Fruit fly (Drosophila melanogaster) whole organism, embryonic: Measurements from ENCODE around the gene Srr.
A peak's percentile ranks its signal among the peaks of the same experiment; 100 is the strongest.

ENCODE experiments used
- Aef1 ChIP-seq: fragments of 200-800 bp; sonication (Bioruptor generic); IDR thresholded peaks from 3 replicates; pipeline ENCODE4 v1.3.6; 2022; ENCODE audit warnings: missing biosample characterization, missing genetic modification characterization
- CG1024 ChIP-seq: fragments of 200-800 bp; sonication (Bioruptor generic); IDR thresholded peaks from 2 replicates; pipeline ENCODE4 v1.3.6; 2022; ENCODE audit warnings: missing biosample characterization, missing genetic modification characterization
- CG10654 ChIP-seq: fragments of 200-800 bp; sonication (Bioruptor generic); optimal IDR thresholded peaks from 2 replicates; lab custom pipeline; 2016; ENCODE audit warnings: missing biosample characterization, missing genetic modification characterization
- CG11398 ChIP-seq: fragments of 200-800 bp; sonication (Bioruptor generic); optimal IDR thresholded peaks from 2 replicates; lab custom pipeline; 2016; ENCODE audit warnings: missing biosample characterization, missing genetic modification characterization
- CG13296 ChIP-seq: fragments of 200-800 bp; sonication (Bioruptor generic); optimal IDR thresholded peaks from 3 replicates; lab custom pipeline; 2018; ENCODE audit warnings: missing biosample characterization, mild to moderate bottlenecking, missing genetic modification characterization
- CG15601 ChIP-seq: fragments of 200-800 bp; sonication (Bioruptor generic); optimal IDR thresholded peaks from 3 replicates; lab custom pipeline; 2019; ENCODE audit warnings: missing biosample characterization, mild to moderate bottlenecking, missing genetic modification characterization, moderate library complexity
- CG17361 ChIP-seq: fragments of 200-800 bp; sonication (Bioruptor generic); IDR thresholded peaks from 3 replicates; pipeline ENCODE4 v1.3.6; 2022; ENCODE audit warnings: missing biosample characterization, missing genetic modification characterization
- CG17385 ChIP-seq: fragments of 200-800 bp; sonication (Bioruptor generic); optimal IDR thresholded peaks from 3 replicates; lab custom pipeline; 2018; ENCODE audit warnings: missing biosample characterization, mild to moderate bottlenecking, missing genetic modification characterization
- CG18476 ChIP-seq: fragments of 200-800 bp; sonication (Bioruptor generic); optimal IDR thresholded peaks from 2 replicates; lab custom pipeline; 2016; ENCODE audit warnings: missing biosample characterization, mild to moderate bottlenecking, missing genetic modification characterization
- CG2116 ChIP-seq: fragments of 200-800 bp; sonication (Bioruptor generic); optimal IDR thresholded peaks from 3 replicates; lab custom pipeline; 2018; ENCODE audit warnings: missing biosample characterization, mild to moderate bottlenecking, missing genetic modification characterization
- CG2129 ChIP-seq: fragments of 200-800 bp; sonication (Bioruptor generic); IDR thresholded peaks from 2 replicates; pipeline ENCODE4 v1.3.6; 2022; ENCODE audit warnings: missing biosample characterization, missing genetic modification characterization; ENCODE audit not compliant: partially characterized antibody
- CG3281 ChIP-seq: fragments of 200-800 bp; sonication (Bioruptor generic); optimal IDR thresholded peaks from 3 replicates; lab custom pipeline; 2017; ENCODE audit warnings: missing biosample characterization, mild to moderate bottlenecking, missing genetic modification characterization
- CG3407 ChIP-seq: fragments of 200-800 bp; sonication (Bioruptor generic); optimal IDR thresholded peaks from 2 replicates; lab custom pipeline; 2018; ENCODE audit warnings: missing biosample characterization, mild to moderate bottlenecking, missing genetic modification characterization
- CG4360 ChIP-seq: fragments of 200-800 bp; sonication (Bioruptor generic); IDR thresholded peaks from 2 replicates; pipeline ENCODE4 v1.3.6; 2022; ENCODE audit warnings: missing biosample characterization, missing genetic modification characterization
- CG4730 ChIP-seq: fragments of 200-800 bp; sonication (Bioruptor generic); IDR thresholded peaks from 2 replicates; pipeline ENCODE4 v1.3.6; 2022; ENCODE audit warnings: missing biosample characterization, missing genetic modification characterization
- CG6854 ChIP-seq: fragments of 200-800 bp; sonication (Bioruptor generic); optimal IDR thresholded peaks from 3 replicates; lab custom pipeline; 2017; ENCODE audit warnings: missing biosample characterization, mild to moderate bottlenecking, missing genetic modification characterization
- CG7745 ChIP-seq: fragments of 200-800 bp; sonication (Bioruptor generic); optimal IDR thresholded peaks from 2 replicates; lab custom pipeline; 2018; ENCODE audit warnings: missing biosample characterization, mild to moderate bottlenecking, missing genetic modification characterization, moderate library complexity
- CG8089 ChIP-seq: fragments of 200-800 bp; sonication (Bioruptor generic); optimal IDR thresholded peaks from 3 replicates; lab custom pipeline; 2016; ENCODE audit warnings: missing biosample characterization, missing genetic modification characterization
- CG8924 ChIP-seq: fragments of 200-800 bp; optimal IDR thresholded peaks from 3 replicates; lab custom pipeline; 2019; ENCODE audit warnings: missing biosample characterization, mild to moderate bottlenecking, missing genetic modification characterization, moderate library complexity
- CG9437 ChIP-seq: fragments of 200-800 bp; sonication (Bioruptor generic); optimal IDR thresholded peaks from 2 replicates; lab custom pipeline; 2018; ENCODE audit warnings: missing biosample characterization, mild to moderate bottlenecking, missing genetic modification characterization
- Camta ChIP-seq: fragments of 200-800 bp; sonication (Bioruptor generic); optimal IDR thresholded peaks from 2 replicates; lab custom pipeline; 2016; ENCODE audit warnings: missing biosample characterization, missing genetic modification characterization
- Deaf1 ChIP-seq: fragments of 200-800 bp; optimal IDR thresholded peaks from 3 replicates; lab custom pipeline; 2019; ENCODE audit warnings: missing biosample characterization, mild to moderate bottlenecking, missing genetic modification characterization, moderate library complexity
- Dp ChIP-seq: fragments of 200-800 bp; sonication (Bioruptor generic); optimal IDR thresholded peaks from 2 replicates; lab custom pipeline; 2018; ENCODE audit warnings: missing biosample characterization, mild to moderate bottlenecking, missing genetic modification characterization, moderate library complexity
- H15 ChIP-seq: fragments of 200-800 bp; sonication (Bioruptor generic); IDR thresholded peaks from 3 replicates; pipeline ENCODE4 v1.3.6; 2022; ENCODE audit warnings: missing biosample characterization, missing genetic modification characterization
- Hr78 ChIP-seq, 2 experiments: fragments of 200-800 bp in 1 of 2; fragments of >200 bp in 1 of 2; sonication (Bioruptor generic) in 1 of 2; optimal IDR thresholded peaks; 2 replicates each; lab custom pipeline; 2017 to 2019; ENCODE audit warnings: missing biosample characterization in 2 of 2, missing genetic modification characterization in 2 of 2, mild to moderate bottlenecking in 1 of 2, moderate library complexity in 1 of 2
- Lpt ChIP-seq: fragments of >200 bp; optimal IDR thresholded peaks from 2 replicates; lab custom pipeline; 2018; ENCODE audit warnings: missing biosample characterization, missing genetic modification characterization
- Mrtf ChIP-seq: fragments of 200-800 bp; sonication (Bioruptor generic); IDR thresholded peaks from 3 replicates; pipeline ENCODE4 v1.3.6; 2022; ENCODE audit warnings: missing biosample characterization, missing genetic modification characterization
- Myb ChIP-seq: fragments of 200-800 bp; sonication (Bioruptor generic); optimal IDR thresholded peaks from 2 replicates; lab custom pipeline; 2016; ENCODE audit warnings: missing biosample characterization, missing genetic modification characterization
- Oaz ChIP-seq: fragments of 200-800 bp; sonication (Bioruptor generic); IDR thresholded peaks from 2 replicates; pipeline ENCODE4 v1.3.6; 2022; ENCODE audit warnings: missing biosample characterization, missing genetic modification characterization
- abd-A ChIP-seq: fragments of 200-800 bp; sonication (Bioruptor generic); optimal IDR thresholded peaks from 3 replicates; lab custom pipeline; 2019; ENCODE audit warnings: missing biosample characterization, mild to moderate bottlenecking, missing genetic modification characterization, moderate library complexity
- br ChIP-seq: fragments of >200 bp; optimal IDR thresholded peaks from 2 replicates; lab custom pipeline; 2017
- chif ChIP-seq, 2 experiments: fragments of 200-800 bp; sonication (Bioruptor generic); optimal IDR thresholded peaks; 3 replicates each; lab custom pipeline; 2016; ENCODE audit warnings: missing biosample characterization in 2 of 2, missing genetic modification characterization in 2 of 2
- chm ChIP-seq: fragments of 200-800 bp; sonication (Bioruptor generic); IDR thresholded peaks from 2 replicates; pipeline ENCODE4 v1.3.6; 2022; ENCODE audit warnings: missing biosample characterization, missing genetic modification characterization
- ci ChIP-seq: fragments of 200-800 bp; sonication (Bioruptor generic); IDR thresholded peaks from 3 replicates; pipeline ENCODE4 v1.3.6; 2022; ENCODE audit warnings: missing biosample characterization, missing genetic modification characterization
- ems ChIP-seq: fragments of 200-800 bp; sonication (Bioruptor generic); optimal IDR thresholded peaks from 3 replicates; lab custom pipeline; 2016; ENCODE audit warnings: missing biosample characterization, missing genetic modification characterization
- eve ChIP-seq, 2 experiments: fragments of >200 bp; optimal IDR thresholded peaks; 2 replicates each; lab custom pipeline; 2017; ENCODE audit warnings: missing biosample characterization in 2 of 2, missing genetic modification characterization in 2 of 2
- gce ChIP-seq: fragments of 200-800 bp; sonication (Bioruptor generic); IDR thresholded peaks from 3 replicates; pipeline ENCODE4 v1.3.6; 2022; ENCODE audit warnings: missing biosample characterization, missing genetic modification characterization
- gsb ChIP-seq: fragments of 200-800 bp; sonication (Bioruptor generic); IDR thresholded peaks from 2 replicates; pipeline ENCODE4 v1.3.6; 2022; ENCODE audit warnings: missing biosample characterization, missing genetic modification characterization
- lab ChIP-seq: fragments of 200-800 bp; sonication (Bioruptor generic); optimal IDR thresholded peaks from 3 replicates; lab custom pipeline; 2017; ENCODE audit warnings: missing biosample characterization, missing genetic modification characterization, mild to moderate bottlenecking, moderate library complexity, missing genetic modification reagents
- mld ChIP-seq: fragments of 200-800 bp; sonication (Bioruptor generic); IDR thresholded peaks from 3 replicates; pipeline ENCODE4 v1.3.6; 2022; ENCODE audit warnings: missing biosample characterization, missing genetic modification characterization; ENCODE audit not compliant: partially characterized antibody
- nerfin-1 ChIP-seq: fragments of 200-800 bp; sonication (Bioruptor generic); optimal IDR thresholded peaks from 3 replicates; lab custom pipeline; 2019; ENCODE audit warnings: missing biosample characterization, mild to moderate bottlenecking, missing genetic modification characterization, moderate library complexity
- pho ChIP-seq: fragments of 200-800 bp; sonication (Bioruptor generic); optimal IDR thresholded peaks from 2 replicates; lab custom pipeline; 2016; ENCODE audit warnings: missing biosample characterization, missing genetic modification characterization
- phol ChIP-seq: fragments of 200-800 bp; sonication (Bioruptor generic); optimal IDR thresholded peaks from 3 replicates; lab custom pipeline; 2018; ENCODE audit warnings: missing biosample characterization, mild to moderate bottlenecking, missing genetic modification characterization, moderate library complexity
- pum ChIP-seq: fragments of 200-800 bp; sonication (Bioruptor generic); optimal IDR thresholded peaks from 2 replicates; lab custom pipeline; 2016; ENCODE audit warnings: missing biosample characterization, missing genetic modification characterization
- row ChIP-seq: fragments of 200-800 bp; sonication (Bioruptor generic); IDR thresholded peaks from 3 replicates; pipeline ENCODE4 v1.3.6; 2022; ENCODE audit warnings: missing biosample characterization, missing genetic modification characterization
- sqz ChIP-seq: fragments of 200-800 bp; sonication (Bioruptor generic); optimal IDR thresholded peaks from 3 replicates; lab custom pipeline; 2018; ENCODE audit warnings: missing biosample characterization, mild to moderate bottlenecking, missing genetic modification characterization
- twi ChIP-seq: fragments of 200-800 bp; optimal IDR thresholded peaks from 2 replicates; lab custom pipeline; 2019; ENCODE audit warnings: missing biosample characterization, mild to moderate bottlenecking, missing genetic modification characterization, moderate library complexity
- tx ChIP-seq: fragments of 200-800 bp; sonication (Bioruptor generic); optimal IDR thresholded peaks from 2 replicates; lab custom pipeline; 2016; ENCODE audit warnings: missing biosample characterization, missing genetic modification characterization
- zfh2 ChIP-seq: fragments of 200-800 bp; sonication (Bioruptor generic); optimal IDR thresholded peaks from 2 replicates; lab custom pipeline; 2016; ENCODE audit warnings: missing biosample characterization, missing genetic modification characterization

Srr gene

dm6 chr3R:9339176-9340075 is 25.8 kb upstream of the Srr start (continued):
- TF ChIP-seq Deaf1 (peak; percentile 18), row (GFP tag; lab: Robert Waterston, UW) (peak; percentile 55), zfh2 (no peak), CG17385 (GFP tag; lab: Kevin White, UChicago) (peak; percentile 61), Dp (no peak), mld (GFP tag; lab: Robert Waterston, UW) (no peak), CG10654 (GFP tag; lab: Kevin White, UChicago) (peak; percentile 11), tx (peak; percentile 7), CG2116 (GFP tag; lab: Kevin White, UChicago) (peak; percentile 50), CG2129 (GFP tag; lab: Robert Waterston, UW) (no peak), Myb (peak; percentile 10), CG3281 (peak; percentile 42), phol (tag; lab: Kevin White, UChicago) (peak; percentile 81), CG6854 (GFP tag; lab: Kevin White, UChicago) (no peak), H15 (GFP tag; lab: Robert Waterston, UW) (no peak), CG7745 (tag; lab: Kevin White, UChicago) (peak; percentile 6), CG9437 (peak; percentile 13), CG8089 (peak; percentile 67), sqz (GFP tag; lab: Kevin White, UChicago) (peak; percentile 52), nerfin-1 (tag; lab: Kevin White, UChicago) (peak; percentile 30), CG13296 (GFP tag; lab: Kevin White, UChicago) (no peak), CG15601 (tag; lab: Kevin White, UChicago) (peak; percentile 74), Aef1 (GFP tag; lab: Robert Waterston, UW) (0 out of 3 replicates have a peak, but pooled peaks have one; percentile 16), ems (GFP tag; lab: Kevin White, UChicago) (peak; percentile 22), chm (peak; percentile 61), Hr78 (GFP tag; optimal IDR thresholded peaks at IDR 0.05; lab: Kevin White, UChicago) (peak in 1 of 2 experiments; percentile 50), twi (peak; percentile 48), CG4730 (GFP tag; lab: Robert Waterston, UW) (peak; percentile 21; the same call in 1 of the 2 replicates), pho (GFP tag; lab: Kevin White, UChicago) (peak; percentile 8), br (lab: Kevin White, UChicago) (no peak), CG1024 (GFP tag; lab: Robert Waterston, UW) (peak; percentile 27; the same call in 1 of the 2 replicates), lab (peak; percentile 55), CG17361 (peak; percentile 80), eve (GFP tag; optimal IDR thresholded peaks at IDR 0.05; lab: Kevin White, UChicago) (peak in 1 of 2 experiments; percentile 90), CG11398 (peak; percentile 30), Mrtf (GFP tag; lab: Robert Waterston, UW) (no peak), Camta (peak; percentile 57), chif (GFP tag; optimal IDR thresholded peaks at IDR 0.05; lab: Kevin White, UChicago) (peak in 1 of 2 experiments; percentile 66), Lpt (GFP tag; lab: Kevin White, UChicago) (no peak), pum (GFP tag; lab: Kevin White, UChicago) (peak; percentile 44), CG3407 (peak; percentile 68), ci (GFP tag; lab: Robert Waterston, UW) (peak; percentile 47), Oaz (GFP tag; lab: Robert Waterston, UW) (no peak), CG8924 (tag; lab: Kevin White, UChicago) (peak; percentile 77), CG18476 (GFP tag; lab: Kevin White, UChicago) (peak; percentile 51), CG4360 (no peak), gsb (no peak), gce (GFP tag; lab: Robert Waterston, UW) (0 out of 3 replicates have a peak, but pooled peaks have one; percentile 35), abd-A (tag; lab: Kevin White, UChicago) (peak; percentile 73)
